Fruit fly (Drosophila melanogaster) whole organism, embryonic: Measurements from ENCODE around the gene CG17777.

ENCODE experiments used
- Abd-B ChIP-seq: fragments of 200-800 bp; sonication (Bioruptor generic); optimal IDR thresholded peaks from 2 replicates; lab custom pipeline; 2018; ENCODE audit warnings: missing biosample characterization, mild to moderate bottlenecking, missing genetic modification characterization, moderate library complexity
- Adf1 ChIP-seq: fragments of 200-800 bp; sonication (Bioruptor generic); IDR thresholded peaks from 2 replicates; pipeline ENCODE4 v1.3.6; 2022; ENCODE audit warnings: missing biosample characterization, missing genetic modification characterization
- B-H2 ChIP-seq: fragments of 200-800 bp; sonication (Bioruptor generic); optimal IDR thresholded peaks from 2 replicates; lab custom pipeline; 2018; ENCODE audit warnings: missing biosample characterization, mild to moderate bottlenecking, missing genetic modification characterization
- Blimp-1 ChIP-seq: fragments of 200-800 bp; sonication (Bioruptor generic); optimal IDR thresholded peaks from 3 replicates; lab custom pipeline; 2018; ENCODE audit warnings: missing biosample characterization, missing genetic modification characterization, mild to moderate bottlenecking, moderate library complexity, missing genetic modification reagents
- Bteb2 ChIP-seq: fragments of 200-800 bp; sonication (Bioruptor generic); optimal IDR thresholded peaks from 2 replicates; lab custom pipeline; 2016; ENCODE audit warnings: missing biosample characterization, missing genetic modification characterization
- CG10267 ChIP-seq: fragments of 200-800 bp; sonication (Bioruptor generic); optimal IDR thresholded peaks from 2 replicates; lab custom pipeline; 2018; ENCODE audit warnings: missing biosample characterization, mild to moderate bottlenecking, missing genetic modification characterization, moderate library complexity
- CG10321 ChIP-seq: fragments of 200-800 bp; sonication (Bioruptor generic); IDR thresholded peaks from 2 replicates; pipeline ENCODE4 v1.3.6; 2022; ENCODE audit warnings: missing biosample characterization, missing genetic modification characterization
- CG10462 ChIP-seq: fragments of 200-800 bp; sonication (Bioruptor generic); optimal IDR thresholded peaks from 2 replicates; lab custom pipeline; 2016; ENCODE audit warnings: missing biosample characterization, missing genetic modification characterization
- CG15011 ChIP-seq: fragments of 200-800 bp; sonication (Bioruptor generic); optimal IDR thresholded peaks from 3 replicates; lab custom pipeline; 2018; ENCODE audit warnings: missing biosample characterization, mild to moderate bottlenecking, missing genetic modification characterization
- CG15479 ChIP-seq: fragments of 200-800 bp; sonication (Bioruptor generic); optimal IDR thresholded peaks from 3 replicates; lab custom pipeline; 2019; ENCODE audit warnings: missing biosample characterization, mild to moderate bottlenecking, missing genetic modification characterization, moderate library complexity
- CG1603 ChIP-seq: fragments of 200-800 bp; sonication (Bioruptor generic); optimal IDR thresholded peaks from 2 replicates; lab custom pipeline; 2019; ENCODE audit warnings: missing biosample characterization, mild to moderate bottlenecking, missing genetic modification characterization, moderate library complexity
- CG1647 ChIP-seq: fragments of 200-800 bp; sonication (Bioruptor generic); optimal IDR thresholded peaks from 3 replicates; lab custom pipeline; 2016; ENCODE audit warnings: missing biosample characterization, missing genetic modification characterization
- CG16813 ChIP-seq: fragments of 200-800 bp; sonication (Bioruptor generic); IDR thresholded peaks from 3 replicates; pipeline ENCODE4 v1.3.6; 2022; ENCODE audit warnings: missing biosample characterization, missing genetic modification characterization; ENCODE audit not compliant: partially characterized antibody
- CG1792 ChIP-seq: fragments of 200-800 bp; sonication (Bioruptor generic); optimal IDR thresholded peaks from 2 replicates; lab custom pipeline; 2016; ENCODE audit warnings: missing biosample characterization, missing genetic modification characterization
- CG2120 ChIP-seq: fragments of 200-800 bp; sonication (Bioruptor generic); optimal IDR thresholded peaks from 3 replicates; lab custom pipeline; 2016; ENCODE audit warnings: missing biosample characterization, missing genetic modification characterization
- CG2889 ChIP-seq: fragments of 200-800 bp; sonication (Bioruptor generic); IDR thresholded peaks from 3 replicates; pipeline ENCODE4 v1.3.6; 2022; ENCODE audit warnings: missing biosample characterization, missing genetic modification characterization
- CG30403 ChIP-seq: fragments of 200-800 bp; sonication (Bioruptor generic); optimal IDR thresholded peaks from 3 replicates; lab custom pipeline; 2016; ENCODE audit warnings: missing biosample characterization, missing genetic modification characterization
- CG3163 ChIP-seq: fragments of 200-800 bp; sonication (Bioruptor generic); optimal IDR thresholded peaks from 3 replicates; lab custom pipeline; 2016; ENCODE audit warnings: missing biosample characterization, missing genetic modification characterization
- CG32772 ChIP-seq: fragments of 200-800 bp; sonication (Bioruptor generic); IDR thresholded peaks from 2 replicates; pipeline ENCODE4 v1.3.6; 2022; ENCODE audit warnings: missing biosample characterization, missing genetic modification characterization
- CG5953 ChIP-seq: fragments of 200-800 bp; sonication (Bioruptor generic); IDR thresholded peaks from 2 replicates; pipeline ENCODE4 v1.3.6; 2022; ENCODE audit warnings: missing biosample characterization, missing genetic modification characterization
- CG6654 ChIP-seq: fragments of 200-800 bp; sonication (Bioruptor generic); optimal IDR thresholded peaks from 2 replicates; lab custom pipeline; 2017; ENCODE audit warnings: missing biosample characterization, mild to moderate bottlenecking, missing genetic modification characterization
- CG6813 ChIP-seq: fragments of 200-800 bp; sonication (Bioruptor generic); optimal IDR thresholded peaks from 2 replicates; lab custom pipeline; 2017; ENCODE audit warnings: missing biosample characterization, missing genetic modification characterization, mild to moderate bottlenecking, moderate library complexity, missing genetic modification reagents
- CG9727 ChIP-seq: fragments of 200-800 bp; sonication (Bioruptor generic); optimal IDR thresholded peaks from 3 replicates; lab custom pipeline; 2017; ENCODE audit warnings: missing biosample characterization, mild to moderate bottlenecking, missing genetic modification characterization
- CG9932 ChIP-seq: fragments of 200-800 bp; sonication (Bioruptor generic); IDR thresholded peaks from 2 replicates; pipeline ENCODE4 v1.3.6; 2022; ENCODE audit warnings: missing biosample characterization, missing genetic modification characterization
- Camta ChIP-seq: fragments of 200-800 bp; sonication (Bioruptor generic); optimal IDR thresholded peaks from 2 replicates; lab custom pipeline; 2016; ENCODE audit warnings: missing biosample characterization, missing genetic modification characterization
- Dref ChIP-seq: fragments of 200-800 bp; sonication (Bioruptor generic); IDR thresholded peaks from 2 replicates; pipeline ENCODE4 v1.3.6; 2022; ENCODE audit warnings: missing biosample characterization, missing genetic modification characterization
- Kr ChIP-seq: fragments of 200-800 bp; sonication (Bioruptor generic); optimal IDR thresholded peaks from 2 replicates; lab custom pipeline; 2017; ENCODE audit warnings: missing biosample characterization, mild to moderate bottlenecking, missing genetic modification characterization
- Lpt ChIP-seq: fragments of >200 bp; optimal IDR thresholded peaks from 2 replicates; lab custom pipeline; 2018; ENCODE audit warnings: missing biosample characterization, missing genetic modification characterization
- Med ChIP-seq: fragments of 200-800 bp; sonication (Bioruptor generic); peaks from one replicate; lab custom pipeline; 2016; ENCODE audit warnings: missing biosample characterization, missing genetic modification characterization, mild to moderate bottlenecking, inconsistent platforms, moderate library complexity
- PHDP ChIP-seq: fragments of 200-800 bp; sonication (Bioruptor generic); optimal IDR thresholded peaks from 3 replicates; lab custom pipeline; 2018; ENCODE audit warnings: missing biosample characterization, mild to moderate bottlenecking, missing genetic modification characterization, moderate library complexity
- Stat92E ChIP-seq, 3 experiments: fragments of >200 bp in 2 of 3; fragments of 200-800 bp in 1 of 3; sonication (Bioruptor generic) in 1 of 3; optimal IDR thresholded peaks; 2 replicates each; lab custom pipeline; 2017 to 2019; ENCODE audit warnings: missing biosample characterization in 3 of 3, missing genetic modification characterization in 3 of 3, mild to moderate bottlenecking in 1 of 3, moderate library complexity in 1 of 3
- Xbp1 ChIP-seq: fragments of 200-800 bp; sonication (Bioruptor generic); optimal IDR thresholded peaks from 3 replicates; lab custom pipeline; 2016; ENCODE audit warnings: missing biosample characterization, mild to moderate bottlenecking, missing genetic modification characterization
- fd102C ChIP-seq: fragments of 200-800 bp; sonication (Bioruptor generic); optimal IDR thresholded peaks from 2 replicates; lab custom pipeline; 2018; ENCODE audit warnings: missing biosample characterization, mild to moderate bottlenecking, missing genetic modification characterization, moderate library complexity
- gcm2 ChIP-seq: fragments of 200-800 bp; sonication (Bioruptor generic); optimal IDR thresholded peaks from 2 replicates; lab custom pipeline; 2016; ENCODE audit warnings: missing biosample characterization, missing genetic modification characterization
- hkb ChIP-seq, 2 experiments: fragments of 200-800 bp in 1 of 2; fragments of >200 bp in 1 of 2; sonication (Bioruptor generic) in 1 of 2; IDR thresholded peaks in 1 of 2; optimal IDR thresholded peaks in 1 of 2; 2 replicates each; pipeline versions ENCODE4 v1.3.6 to Lab custom; 2017 to 2022; ENCODE audit warnings: missing biosample characterization in 1 of 2, missing genetic modification characterization in 1 of 2
- klu ChIP-seq: fragments of 200-800 bp; sonication (Bioruptor generic); IDR thresholded peaks from 2 replicates; pipeline ENCODE4 v1.3.6; 2022; ENCODE audit warnings: missing biosample characterization, missing genetic modification characterization
- lmd ChIP-seq: fragments of 200-800 bp; sonication (Bioruptor generic); IDR thresholded peaks from 2 replicates; pipeline ENCODE4 v1.3.6; 2022; ENCODE audit warnings: missing biosample characterization, missing genetic modification characterization
- nerfin-1 ChIP-seq: fragments of 200-800 bp; sonication (Bioruptor generic); optimal IDR thresholded peaks from 3 replicates; lab custom pipeline; 2019; ENCODE audit warnings: missing biosample characterization, mild to moderate bottlenecking, missing genetic modification characterization, moderate library complexity
- nmo ChIP-seq: fragments of 200-800 bp; sonication (Bioruptor generic); optimal IDR thresholded peaks from 2 replicates; lab custom pipeline; 2018; ENCODE audit warnings: missing biosample characterization, mild to moderate bottlenecking, missing genetic modification characterization, moderate library complexity
- onecut ChIP-seq: fragments of 200-800 bp; sonication (Bioruptor generic); IDR thresholded peaks from 2 replicates; pipeline ENCODE4 v1.3.6; 2022; ENCODE audit warnings: missing biosample characterization, missing genetic modification characterization
- phol ChIP-seq: fragments of 200-800 bp; sonication (Bioruptor generic); optimal IDR thresholded peaks from 3 replicates; lab custom pipeline; 2018; ENCODE audit warnings: missing biosample characterization, mild to moderate bottlenecking, missing genetic modification characterization, moderate library complexity
- sc ChIP-seq, 3 experiments: fragments of >200 bp in 2 of 3; fragments of 200-800 bp in 1 of 3; sonication (Bioruptor generic) in 1 of 3; optimal IDR thresholded peaks; 2 replicates in 2 of 3; 3 replicates in 1 of 3; lab custom pipeline; 2017; ENCODE audit warnings: mild to moderate bottlenecking in 1 of 3, missing biosample characterization in 1 of 3, missing genetic modification characterization in 1 of 3, missing genetic modification reagents in 1 of 3
- sna ChIP-seq: fragments of 200-800 bp; sonication (Bioruptor generic); IDR thresholded peaks from 2 replicates; pipeline ENCODE4 v1.3.6; 2022; ENCODE audit warnings: missing biosample characterization, missing genetic modification characterization; ENCODE audit not compliant: partially characterized antibody
- tin ChIP-seq: fragments of 200-800 bp; sonication (Bioruptor generic); optimal IDR thresholded peaks from 3 replicates; lab custom pipeline; 2016; ENCODE audit warnings: missing biosample characterization, missing genetic modification characterization
- vvl ChIP-seq: fragments of 200-800 bp; sonication (Bioruptor generic); IDR thresholded peaks from 2 replicates; pipeline ENCODE4 v1.3.6; 2022; ENCODE audit warnings: missing biosample characterization, missing genetic modification characterization
- wor ChIP-seq: fragments of 200-800 bp; sonication (Bioruptor generic); IDR thresholded peaks from 2 replicates; pipeline ENCODE4 v1.3.6; 2022; ENCODE audit warnings: missing biosample characterization, missing genetic modification characterization

CG17777 gene

dm6 chrX:2146574-2146973, 40.1 kb upstream of the CG17777 start (continued):
- TF ChIP-seq Abd-B (GFP tag; lab: Kevin White, UChicago) (no peak), CG6813 (GFP tag; lab: Kevin White, UChicago) (no peak), hkb (optimal IDR thresholded peaks at IDR 0.05; lab: Kevin White, UChicago) (no peak), hkb (GFP tag; IDR thresholded peaks at IDR 0.05; lab: Robert Waterston, UW) (peak; percentile 38; the same call in 1 of the 2 replicates), nmo (no peak), CG10321 (no peak), Bteb2 (GFP tag; lab: Kevin White, UChicago) (no peak), Blimp-1 (GFP tag; lab: Kevin White, UChicago) (no peak), CG2889 (GFP tag; lab: Robert Waterston, UW) (no peak), Stat92E (GFP tag; optimal IDR thresholded peaks at IDR 0.05; lab: Kevin White, UChicago) (no peak), CG10462 (GFP tag; lab: Kevin White, UChicago) (no peak), CG15479 (GFP tag; lab: Kevin White, UChicago) (no peak), CG32772 (GFP tag; lab: Robert Waterston, UW) (no peak)

dm6 chrX:2147475-2147874, 39.2 kb upstream of the CG17777 start:
- TF ChIP-seq Med (GFP tag; lab: Kevin White, UChicago) (peak; percentile 13), sc (optimal IDR thresholded peaks at IDR 0.05; lab: Kevin White, UChicago) (no peak), sc (GFP tag; optimal IDR thresholded peaks at IDR 0.05; lab: Kevin White, UChicago) (no peak)

dm6 chrX:2148671-2149070, 38.0 kb upstream of the CG17777 start:
- no peak for TF ChIP-seq CG6654 (GFP tag; lab: Kevin White, UChicago)
- no peak for TF ChIP-seq phol (tag; lab: Kevin White, UChicago)
- no peak for TF ChIP-seq CG15011 (GFP tag; lab: Kevin White, UChicago)
- no peak for TF ChIP-seq CG30403
- no peak for TF ChIP-seq CG16813 (GFP tag; lab: Robert Waterston, UW)
- no peak for TF ChIP-seq CG10321
- no peak for TF ChIP-seq Xbp1
- no peak for TF ChIP-seq Kr
- TF ChIP-seq Camta (GFP tag; lab: Kevin White, UChicago), result no peak
- no peak for TF ChIP-seq fd102C (GFP tag; lab: Kevin White, UChicago)
- no peak for TF ChIP-seq onecut (GFP tag; lab: Robert Waterston, UW)
- TF ChIP-seq nerfin-1, result no peak
- no peak for TF ChIP-seq klu (GFP tag; lab: Robert Waterston, UW)
- no peak for TF ChIP-seq CG9932 (GFP tag; lab: Robert Waterston, UW)
- no peak for TF ChIP-seq Lpt (GFP tag; lab: Kevin White, UChicago)
- no peak for TF ChIP-seq gcm2
- TF ChIP-seq Stat92E (GFP tag; optimal IDR thresholded peaks at IDR 0.05; lab: Kevin White, UChicago), result no peak
- TF ChIP-seq CG3163 (GFP tag; lab: Kevin White, UChicago), result no peak
- no peak for TF ChIP-seq lmd (GFP tag; lab: Robert Waterston, UW)

- peak; percentile 65 for TF ChIP-seq CG1603
- TF ChIP-seq CG1792 (GFP tag; lab: Kevin White, UChicago), result peak; percentile 43
- TF ChIP-seq vvl, result peak; percentile 61; the same call in 1 of the 2 replicates
- peak; percentile 34 for TF ChIP-seq PHDP (tag; lab: Kevin White, UChicago)
- TF ChIP-seq tin (GFP tag; lab: Kevin White, UChicago), result peak; percentile 52
- peak; percentile 32 for TF ChIP-seq B-H2
- peak; percentile 32; the same call in 1 of the 2 replicates for TF ChIP-seq Dref (GFP tag; lab: Robert Waterston, UW)
- no peak for TF ChIP-seq CG5953
- TF ChIP-seq CG10267, result peak; percentile 50
- TF ChIP-seq sna, result peak; percentile 93
- peak; percentile 27 for TF ChIP-seq CG9727
- 0 out of 2 replicates have a peak, but pooled peaks have one; percentile 13 for TF ChIP-seq Adf1 (GFP tag; lab: Robert Waterston, UW)
- TF ChIP-seq CG1647 (GFP tag; lab: Kevin White, UChicago), result peak; percentile 26
- TF ChIP-seq CG15011 (GFP tag; lab: Kevin White, UChicago), result no peak
- peak; percentile 65 for TF ChIP-seq CG2120 (GFP tag; lab: Kevin White, UChicago)
- TF ChIP-seq wor (GFP tag; lab: Robert Waterston, UW), result no peak
Measured at dm6 chrX:2149478-2149877, 37.2 kb upstream of the CG17777 start, which contains the start of gene bcn92. bcn92 (minus strand) TSS chrX:2149647.
